Worm (Caenorhabditis elegans) whole organism, L4/young adult: ENCODE measurements around the gene Y71H2AM.20.

Experiments
- W03F9.2 ChIP-seq: fragments of 150-350 bp; optimal IDR thresholded peaks from 2 replicates; lab custom pipeline; 2014; ENCODE audit warnings: missing biosample characterization, missing genetic modification characterization
- dao-5 ChIP-seq: sonication (generic microtip); optimal IDR thresholded peaks from 2 replicates; lab custom pipeline; 2016; ENCODE audit warnings: missing genotype, missing genetic modification characterization, moderate library complexity, missing compliant biosample characterization
- him-1 ChIP-seq: sonication (generic microtip); optimal IDR thresholded peaks from 2 replicates; lab custom pipeline; 2016; ENCODE audit warnings: missing genotype, missing genetic modification reagents, missing genetic modification characterization, missing compliant biosample characterization

Y71H2AM.20 gene

ce11 chrIII:2758092-2758491 is 27.7 kb downstream of the Y71H2AM.20 start:
- TF ChIP-seq dao-5 (no peak), W03F9.2 (tag; lab: Kevin White, UChicago) (no peak), him-1 (tag; lab: Kevin White, UChicago) (no peak)

- TF ChIP-seq him-1 (tag; lab: Kevin White, UChicago) (no peak), W03F9.2 (tag; lab: Kevin White, UChicago) (no peak), dao-5 (no peak)
Observed at ce11 chrIII:2757478-2757877, 28.3 kb downstream of the Y71H2AM.20 start.

ce11 chrIII:2756260-2756659 is 29.5 kb downstream of the Y71H2AM.20 start, which contains the start of gene gldi-9:
Gene gldi-9 (minus strand): TSS chrIII:2756360.
- TF ChIP-seq dao-5 = no peak

- TF ChIP-seq W03F9.2 (tag; lab: Kevin White, UChicago) (no peak), dao-5 (no peak), him-1 (tag; lab: Kevin White, UChicago) (no peak)
Observed at ce11 chrIII:2746553-2746952, 39.2 kb downstream of the Y71H2AM.20 start, which contains the start of gene Y71H2AM.14. Gene Y71H2AM.14 (minus strand): TSS chrIII:2746653.

- TF ChIP-seq dao-5 (no peak), W03F9.2 (tag; lab: Kevin White, UChicago) (no peak), him-1 (tag; lab: Kevin White, UChicago) (no peak)
Observed at ce11 chrIII:2739469-2739868, 46.3 kb downstream of the Y71H2AM.20 start, which contains the start of gene cest-25. Gene cest-25 (minus strand): TSS chrIII:2739531.

- TF ChIP-seq dao-5 (no peak), W03F9.2 (tag; lab: Kevin White, UChicago) (no peak), him-1 (tag; lab: Kevin White, UChicago) (no peak)
Observed at ce11 chrIII:2733606-2734183, 52.1 kb downstream of the Y71H2AM.20 start, which contains the start of gene Y71H2AM.12. Gene Y71H2AM.12 (minus strand): TSS chrIII:2734091.
